Worm (Caenorhabditis elegans): ENCODE measurements around the gene exos-4.2.

DNA sequence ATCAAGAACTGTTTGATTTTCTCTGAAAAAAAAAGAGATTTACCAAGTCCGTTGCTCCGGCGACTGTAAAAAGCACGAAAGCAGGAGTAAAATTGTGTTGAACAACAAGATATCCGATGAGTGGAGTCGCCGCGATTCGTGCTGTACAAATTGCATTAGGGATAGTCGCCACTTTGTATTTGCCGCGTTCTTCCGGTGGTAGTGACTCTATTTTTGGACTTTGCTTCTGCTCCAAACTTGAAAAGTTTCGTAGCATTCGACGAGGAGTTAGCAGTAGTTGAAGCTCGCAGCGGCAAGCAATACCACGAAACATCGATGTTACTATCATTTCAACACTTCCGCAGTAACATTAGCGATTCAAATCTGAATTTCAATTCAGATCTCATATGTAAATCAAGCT, 49.5 kb downstream of the exos-4.2 start, which contains the start of gene crls-1:
- TF ChIP-seq ama-1 (optimal IDR thresholded peaks at IDR 0.05) (no peak), pes-1 (GFP tag; IDR thresholded peaks at IDR 0.05) (no peak), B0310.2 (tag; optimal IDR thresholded peaks at IDR 0.05) (no peak), tra-4 (tag; optimal IDR thresholded peaks at IDR 0.05) (no peak), aly-1 (tag; optimal IDR thresholded peaks at IDR 0.05) (no peak), scrt-1 (GFP tag; IDR thresholded peaks at IDR 0.05) (no peak), flt-1 (GFP tag; IDR thresholded peaks at IDR 0.05) (no peak), ets-7 (tag; optimal IDR thresholded peaks at IDR 0.05) (no peak), hmbx-1 (tag; optimal IDR thresholded peaks at IDR 0.05) (no peak), hnd-1 (tag; optimal IDR thresholded peaks at IDR 0.05) (no peak), tbx-37 (GFP tag; conservative IDR thresholded peaks at IDR 0.05) (no peak), ceh-13 (GFP tag; optimal IDR thresholded peaks at IDR 0.05) (no peak), sea-1 (GFP tag; conservative IDR thresholded peaks at IDR 0.05) (no peak), hmg-4 (GFP tag; optimal IDR thresholded peaks at IDR 0.05) (no peak)
